Worm (Caenorhabditis elegans) whole organism, mixed stage, embryonic: Measurements from ENCODE around the gene ZK616.8.

Source experiments
- bed-3 ChIP-seq: fragments of 200-800 bp; sonication (Bioruptor generic); optimal IDR thresholded peaks from 3 replicates; lab custom pipeline; 2018; ENCODE audit warnings: mild to moderate bottlenecking, missing genetic modification characterization, moderate library complexity, missing compliant biosample characterization
- ceh-39 ChIP-seq: fragments of 150-350 bp; optimal IDR thresholded peaks from 2 replicates; lab custom pipeline; 2014; ENCODE audit warnings: missing biosample characterization, missing genetic modification characterization
- ces-1 ChIP-seq: fragments of 150-350 bp; optimal IDR thresholded peaks from 2 replicates; lab custom pipeline; 2014; ENCODE audit warnings: missing biosample characterization, missing genetic modification reagents, missing genetic modification characterization
- drap-1 ChIP-seq: fragments of 200-800 bp; sonication (Bioruptor generic); optimal IDR thresholded peaks from 3 replicates; lab custom pipeline; 2018; ENCODE audit warnings: mild to moderate bottlenecking, missing genetic modification characterization, missing compliant biosample characterization
- elt-3 ChIP-seq: fragments of 150-350 bp; optimal IDR thresholded peaks from 2 replicates; lab custom pipeline; 2014; ENCODE audit warnings: missing biosample characterization, missing genetic modification characterization
- flh-1 ChIP-seq: fragments of 200-800 bp; sonication (Bioruptor generic); optimal IDR thresholded peaks from 2 replicates; lab custom pipeline; 2018; ENCODE audit warnings: mild to moderate bottlenecking, missing genetic modification characterization, moderate library complexity, missing compliant biosample characterization
- ham-2 ChIP-seq: fragments of 200-800 bp; sonication (Bioruptor generic); optimal IDR thresholded peaks from 2 replicates; lab custom pipeline; 2018; ENCODE audit warnings: mild to moderate bottlenecking, missing genetic modification characterization, missing compliant biosample characterization
- hlh-1 ChIP-seq: fragments of 150-350 bp; optimal IDR thresholded peaks from 2 replicates; lab custom pipeline; 2014; ENCODE audit warnings: missing biosample characterization, missing genetic modification reagents, missing genetic modification characterization
- lin-13 ChIP-seq: fragments of 150-350 bp; optimal IDR thresholded peaks from 2 replicates; lab custom pipeline; 2014; ENCODE audit warnings: missing biosample characterization, missing genetic modification characterization
- lin-32 ChIP-seq: fragments of 200-800 bp; sonication (Bioruptor generic); optimal IDR thresholded peaks from 2 replicates; lab custom pipeline; 2018; ENCODE audit warnings: mild to moderate bottlenecking, missing genetic modification characterization, missing compliant biosample characterization
- lsy-2 ChIP-seq: fragments of 150-350 bp; optimal IDR thresholded peaks from 2 replicates; lab custom pipeline; 2014; ENCODE audit warnings: missing biosample characterization, missing genetic modification characterization
- mab-5 ChIP-seq: fragments of 150-350 bp; optimal IDR thresholded peaks from 2 replicates; lab custom pipeline; 2014; ENCODE audit warnings: missing biosample characterization, missing genetic modification characterization
- mep-1 ChIP-seq: fragments of 150-350 bp; optimal IDR thresholded peaks from 2 replicates; lab custom pipeline; 2017; ENCODE audit warnings: missing biosample characterization, missing genetic modification reagents, missing genetic modification characterization, inconsistent platforms
- mls-2 ChIP-seq: sonication (generic microtip); optimal IDR thresholded peaks from 2 replicates; lab custom pipeline; 2016; ENCODE audit warnings: mild to moderate bottlenecking, missing genetic modification characterization, moderate library complexity, missing compliant biosample characterization
- nhr-12 ChIP-seq: fragments of 150-350 bp; optimal IDR thresholded peaks from 2 replicates; lab custom pipeline; 2014; ENCODE audit warnings: missing biosample characterization, missing genetic modification characterization
- nhr-237 ChIP-seq: fragments of 150-350 bp; optimal IDR thresholded peaks from 2 replicates; lab custom pipeline; 2014; ENCODE audit warnings: missing biosample characterization, missing genetic modification characterization
- nhr-76 ChIP-seq: sonication (generic microtip); optimal IDR thresholded peaks from 2 replicates; lab custom pipeline; 2017; ENCODE audit warnings: missing biosample characterization, missing genetic modification characterization
- pha-4 ChIP-seq: fragments of 150-350 bp; optimal IDR thresholded peaks from 2 replicates; lab custom pipeline; 2018; ENCODE audit warnings: missing biosample characterization, missing genetic modification reagents, missing genetic modification characterization
- sem-2 ChIP-seq: fragments of 200-800 bp; sonication (Bioruptor generic); optimal IDR thresholded peaks from 2 replicates; lab custom pipeline; 2018; ENCODE audit warnings: mild to moderate bottlenecking, missing genetic modification characterization, missing compliant biosample characterization
- tbx-8 ChIP-seq: fragments of 200-800 bp; sonication (Bioruptor generic); optimal IDR thresholded peaks from 2 replicates; lab custom pipeline; 2018; ENCODE audit warnings: mild to moderate bottlenecking, missing genetic modification characterization, moderate library complexity, missing compliant biosample characterization
- unc-120 ChIP-seq: sonication (generic microtip); optimal IDR thresholded peaks from 2 replicates; lab custom pipeline; 2017; ENCODE audit warnings: missing genetic modification characterization, missing compliant biosample characterization; ENCODE audit not compliant: poor library complexity, severe bottlenecking
- unc-39 ChIP-seq: fragments of 150-350 bp; optimal IDR thresholded peaks from 2 replicates; lab custom pipeline; 2014; ENCODE audit warnings: missing biosample characterization, missing genetic modification characterization
- unc-62 ChIP-seq: fragments of 150-350 bp; optimal IDR thresholded peaks from 2 replicates; lab custom pipeline; 2014; ENCODE audit warnings: missing biosample characterization, missing genetic modification reagents, missing genetic modification characterization
- zip-8 ChIP-seq: fragments of 150-350 bp; optimal IDR thresholded peaks from 2 replicates; lab custom pipeline; 2014; ENCODE audit warnings: missing biosample characterization, missing genetic modification characterization
- ztf-11 ChIP-seq: fragments of 150-350 bp; optimal IDR thresholded peaks from 2 replicates; lab custom pipeline; 2014; ENCODE audit warnings: missing biosample characterization, missing genetic modification characterization

ZK616.8 gene

DNA sequence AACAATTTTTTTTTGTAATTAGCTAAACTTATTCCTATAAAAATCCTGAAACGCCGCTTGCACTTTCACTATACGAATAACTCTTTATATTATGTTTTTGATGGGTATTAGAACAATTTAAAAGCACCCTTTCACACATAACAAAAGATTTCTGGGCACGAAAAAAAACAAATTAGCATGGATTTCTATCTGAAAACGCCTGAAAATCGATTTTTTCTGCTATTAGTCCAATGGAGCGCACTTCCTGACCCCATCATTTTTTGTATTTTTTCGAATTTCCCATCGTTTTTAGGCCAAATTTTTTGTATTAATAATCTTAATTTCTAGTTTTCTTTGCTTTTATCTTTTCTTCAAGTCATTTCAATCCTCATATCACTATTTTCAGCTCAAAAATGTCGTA lies 42.6 kb downstream of the ZK616.8 start, which contains the start of gene F41H10.3:
TSS of gene F41H10.3 (plus strand) at position 388 of the 400 bp plus-strand sequence.
- TF ChIP-seq nhr-76 (tag; lab: Kevin White, UChicago) = no peak
- no peak for TF ChIP-seq unc-62
- TF ChIP-seq unc-120 (tag; lab: Kevin White, UChicago) = no peak
- no peak for TF ChIP-seq lin-13
- no peak for TF ChIP-seq elt-3 (tag; lab: Kevin White, UChicago)
- TF ChIP-seq nhr-12 (tag; lab: Kevin White, UChicago) = no peak
- TF ChIP-seq flh-1 (GFP tag; lab: Kevin White, UChicago) = no peak
- TF ChIP-seq ztf-11 (tag; lab: Kevin White, UChicago) = no peak
- TF ChIP-seq sem-2 (GFP tag; lab: Kevin White, UChicago) = no peak
- TF ChIP-seq drap-1 (GFP tag; lab: Kevin White, UChicago) = no peak
- no peak for TF ChIP-seq ces-1 (GFP tag; lab: Kevin White, UChicago)
- no peak for TF ChIP-seq pha-4 (tag; lab: Kevin White, UChicago)
- TF ChIP-seq mls-2 (tag; lab: Kevin White, UChicago) = no peak
- no peak for TF ChIP-seq ham-2 (GFP tag; lab: Kevin White, UChicago)
- TF ChIP-seq hlh-1 (tag; lab: Kevin White, UChicago) = no peak
- no peak for TF ChIP-seq unc-39
- TF ChIP-seq, all 35 proteins: peak for 0

DNA sequence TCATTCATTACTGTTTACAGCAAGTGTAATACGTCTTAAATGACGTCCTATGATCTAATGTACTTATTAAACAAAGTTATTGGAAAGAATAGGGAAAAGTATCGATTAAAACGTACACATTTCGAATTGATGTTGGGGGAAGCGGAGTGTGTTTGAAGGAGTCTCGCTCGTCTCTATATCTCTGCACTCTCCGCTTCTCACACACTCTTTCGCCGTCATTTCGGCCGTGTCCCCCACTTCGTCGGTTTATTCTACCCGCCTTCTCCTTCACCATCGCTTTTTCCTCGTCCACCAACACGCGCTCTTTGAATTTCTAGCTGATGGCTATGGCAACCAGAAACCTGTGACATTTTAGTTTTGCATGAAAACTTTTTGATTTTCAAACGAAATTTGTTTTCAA lies 43.1 kb downstream of the ZK616.8 start:
- peak; percentile 71 for TF ChIP-seq ham-2 (GFP tag; lab: Kevin White, UChicago)
- no peak for TF ChIP-seq drap-1 (GFP tag; lab: Kevin White, UChicago)
- TF ChIP-seq ces-1 (GFP tag; lab: Kevin White, UChicago) = peak; percentile 43
- TF ChIP-seq, all 35 proteins: peak for 2

ce11 chrIV:5367899-5368298 lies 44.1 kb downstream of the ZK616.8 start:
- TF ChIP-seq nhr-76 (tag; lab: Kevin White, UChicago) (no peak), unc-62 (no peak), unc-120 (tag; lab: Kevin White, UChicago) (no peak), zip-8 (tag; lab: Kevin White, UChicago) (no peak), ztf-11 (tag; lab: Kevin White, UChicago) (no peak), bed-3 (GFP tag; lab: Kevin White, UChicago) (no peak), flh-1 (GFP tag; lab: Kevin White, UChicago) (no peak), mab-5 (tag; lab: Kevin White, UChicago) (no peak), lin-13 (no peak), sem-2 (GFP tag; lab: Kevin White, UChicago) (no peak), mep-1 (tag; lab: Kevin White, UChicago) (no peak), ceh-39 (no peak)

- no peak for TF ChIP-seq ztf-11 (tag; lab: Kevin White, UChicago)
- no peak for TF ChIP-seq unc-62
- TF ChIP-seq hlh-1 (tag; lab: Kevin White, UChicago) = no peak
Measured at ce11 chrIV:5366567-5366966, 45.4 kb downstream of the ZK616.8 start, which contains the start of gene sand-1. Gene sand-1, plus strand, starts transcription at chrIV:5366867.

DNA sequence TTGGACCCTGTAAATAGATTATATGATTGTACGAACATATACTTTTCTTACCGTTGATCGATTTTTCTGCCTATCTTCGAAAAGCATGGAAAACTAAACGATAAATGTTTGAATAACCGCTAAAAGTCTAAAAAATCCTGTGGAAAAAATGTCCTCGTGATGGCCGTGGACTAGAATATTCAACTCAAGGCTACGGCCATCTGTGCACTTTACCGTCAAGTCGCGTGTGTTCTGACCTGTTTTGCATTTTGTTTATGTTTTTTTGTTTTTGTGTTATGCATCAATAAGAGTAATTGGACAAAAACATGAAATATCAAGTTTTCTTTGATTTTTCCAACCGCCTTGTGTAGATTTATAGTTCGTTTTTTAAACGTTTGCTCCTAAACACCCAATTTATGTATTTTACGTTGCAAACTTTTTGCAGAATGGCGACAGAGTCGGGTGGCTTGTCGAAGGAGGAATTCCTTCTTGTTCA lies 47.8 kb downstream of the ZK616.8 start, which contains the start of the genes hda-6 and F41H10.4:
TSS of gene hda-6 (minus strand) at position 172 of the 475 bp plus-strand sequence.
TSS of gene F41H10.4 (plus strand) at position 425 of the 475 bp plus-strand sequence.
- peak; percentile 70 for TF ChIP-seq lin-13
- TF ChIP-seq lin-32 (GFP tag; lab: Kevin White, UChicago) = no peak
- peak; percentile 61 for TF ChIP-seq lsy-2 (tag; lab: Kevin White, UChicago)
- peak; percentile 4 for TF ChIP-seq nhr-237 (tag; lab: Kevin White, UChicago)
- TF ChIP-seq mep-1 (tag; lab: Kevin White, UChicago) = peak; percentile 29
- TF ChIP-seq unc-120 (tag; lab: Kevin White, UChicago) = no peak
- no peak for TF ChIP-seq bed-3 (GFP tag; lab: Kevin White, UChicago)
- TF ChIP-seq tbx-8 (GFP tag; lab: Kevin White, UChicago) = no peak
